Fruit fly (Drosophila melanogaster): ENCODE results near the gene wor.

- TF ChIP-seq CG9705 (GFP tag; optimal IDR thresholded peaks at IDR 0.05) (no peak), fru (GFP tag; optimal IDR thresholded peaks at IDR 0.05) (no peak), sage (GFP tag; optimal IDR thresholded peaks at IDR 0.05) (no peak), foxo (GFP tag; optimal IDR thresholded peaks at IDR 0.05) (no peak), ey (GFP tag; optimal IDR thresholded peaks at IDR 0.05) (no peak), Myc (optimal IDR thresholded peaks at IDR 0.05) (no peak), lola (GFP tag; optimal IDR thresholded peaks at IDR 0.05) (no peak), pan (optimal IDR thresholded peaks at IDR 0.05) (no peak), woc (GFP tag; optimal IDR thresholded peaks at IDR 0.05) (no peak), Hr83 (GFP tag; optimal IDR thresholded peaks at IDR 0.05; ENCODE audit: poor library complexity, severe bottlenecking) (no peak), usp (GFP tag; optimal IDR thresholded peaks at IDR 0.05) (no peak)
Observed at dm6 chr2L:15418261-15418660, 7.1 kb downstream of the wor start, which contains the start of gene CG44869.

Data from whole organism, wandering third instar larva.